5 fruit fly cellular contexts compared by ENCODE assay signal in the genomic region with DNA sequence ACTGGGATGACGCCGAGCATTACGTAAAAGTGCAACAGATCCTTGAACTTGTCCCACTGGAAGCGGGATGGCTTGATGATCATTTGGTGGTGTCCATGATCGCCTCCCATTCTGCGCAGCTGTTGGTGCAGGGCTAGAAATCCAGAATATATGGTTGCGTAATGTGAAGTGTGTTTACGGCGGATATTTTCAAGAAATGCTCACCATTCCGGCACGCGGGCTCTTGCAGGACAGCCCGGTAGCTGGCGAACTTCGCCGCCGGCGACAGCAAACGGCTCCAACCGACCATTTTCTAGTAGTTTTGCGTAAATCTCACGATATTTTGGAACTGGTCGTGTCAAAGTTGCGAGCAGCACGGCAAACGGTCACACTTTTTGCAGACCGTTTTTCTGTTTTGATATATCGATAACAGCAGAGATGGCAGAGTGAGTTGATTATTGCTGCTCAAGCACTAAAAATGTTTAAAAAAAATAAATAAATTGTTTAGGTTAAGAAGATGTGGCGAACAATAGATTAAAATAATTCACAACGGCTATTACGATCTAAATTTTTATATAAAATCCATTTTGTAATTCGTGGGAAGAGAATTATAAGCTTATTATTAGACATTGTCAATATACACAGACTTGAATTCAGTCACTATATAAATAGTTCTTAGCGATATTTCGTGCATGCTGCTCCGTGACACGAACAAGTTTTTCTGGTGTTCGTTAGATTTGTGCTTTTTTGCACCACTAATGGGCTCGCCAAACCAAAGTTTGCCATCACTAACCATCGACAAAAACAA.
TF ChIP-seq lines count a peak whose summit lies in the region.

A gene (minus strand): TSS at position 472 of the 787 bp plus-strand sequence.
A gene (plus strand): TSS at position 756 of the 787 bp plus-strand sequence.

TF ChIP-seq in whole organism, adult, 20 proteins besides CTCF, POLR2A, EP300 and RAD21 (continued from another document):
- peak; percentile 61 for TF ChIP-seq ovo (GFP tag; optimal IDR thresholded peaks at IDR 0.05; lab: Kevin White, UChicago)
- peak; percentile 73 for TF ChIP-seq Mnt (GFP tag; optimal IDR thresholded peaks at IDR 0.05; lab: Kevin White, UChicago)
- peak; percentile 68 for TF ChIP-seq CG14711 (tag; optimal IDR thresholded peaks at IDR 0.05; lab: Kevin White, UChicago)
- peak; percentile 73 for TF ChIP-seq CG33017 (tag; optimal IDR thresholded peaks at IDR 0.05; lab: Kevin White, UChicago)

TF ChIP-seq in whole organism, embryonic, 481 proteins besides CTCF, POLR2A, EP300 and RAD21 (continued from another document and continues in another):
- TF ChIP-seq mirr (GFP tag; optimal IDR thresholded peaks at IDR 0.05; lab: Kevin White, UChicago) = no peak
- no peak for TF ChIP-seq Optix (GFP tag; IDR thresholded peaks at IDR 0.05; lab: Robert Waterston, UW)
- TF ChIP-seq CG18011 (GFP tag; optimal IDR thresholded peaks at IDR 0.05; lab: Kevin White, UChicago) = peak; percentile 24
- TF ChIP-seq pho (GFP tag; optimal IDR thresholded peaks at IDR 0.05; lab: Kevin White, UChicago) = peak; percentile 66
- no peak for TF ChIP-seq odd (GFP tag; optimal IDR thresholded peaks at IDR 0.05; lab: Kevin White, UChicago)
- no peak for TF ChIP-seq abd-A (tag; optimal IDR thresholded peaks at IDR 0.05; lab: Kevin White, UChicago)
- peak; percentile 65 for TF ChIP-seq Camta (GFP tag; optimal IDR thresholded peaks at IDR 0.05; lab: Kevin White, UChicago)
- no peak for TF ChIP-seq nau (GFP tag; optimal IDR thresholded peaks at IDR 0.05; lab: Kevin White, UChicago)
- TF ChIP-seq zf30C (GFP tag; optimal IDR thresholded peaks at IDR 0.05; lab: Kevin White, UChicago) = no peak
- TF ChIP-seq luna (GFP tag; optimal IDR thresholded peaks at IDR 0.05; lab: Kevin White, UChicago) = peak; percentile 25
- no peak for TF ChIP-seq jing (GFP tag; optimal IDR thresholded peaks at IDR 0.05; lab: Kevin White, UChicago)
- no peak for TF ChIP-seq z (GFP tag; IDR thresholded peaks at IDR 0.05; lab: Robert Waterston, UW)
- peak; percentile 34 for TF ChIP-seq gro (GFP tag; optimal IDR thresholded peaks at IDR 0.05; lab: Kevin White, UChicago)
- peak; percentile 36; the same call in 1 of the 2 replicates for TF ChIP-seq CG14667 (GFP tag; IDR thresholded peaks at IDR 0.05; lab: Robert Waterston, UW)
- TF ChIP-seq CG12942 (GFP tag; optimal IDR thresholded peaks at IDR 0.05; lab: Kevin White, UChicago) = peak; percentile 73
- 0 out of 2 replicates have a peak, but pooled peaks have one; percentile 7 for TF ChIP-seq ara (GFP tag; IDR thresholded peaks at IDR 0.05; lab: Robert Waterston, UW)
- TF ChIP-seq CG10147 (GFP tag; optimal IDR thresholded peaks at IDR 0.05; lab: Kevin White, UChicago) = peak; percentile 73
- TF ChIP-seq pum (GFP tag; optimal IDR thresholded peaks at IDR 0.05; lab: Kevin White, UChicago) = peak; percentile 68
- no peak for TF ChIP-seq CG15073 (GFP tag; optimal IDR thresholded peaks at IDR 0.05; lab: Kevin White, UChicago)
- peak; percentile 58 for TF ChIP-seq CG16863 (GFP tag; optimal IDR thresholded peaks at IDR 0.05; lab: Kevin White, UChicago)
- TF ChIP-seq CG30431 (GFP tag; optimal IDR thresholded peaks at IDR 0.05; lab: Kevin White, UChicago) = peak; percentile 49
- TF ChIP-seq CG17568 (GFP tag; optimal IDR thresholded peaks at IDR 0.05; lab: Kevin White, UChicago) = no peak
- TF ChIP-seq GATAe (GFP tag; conservative IDR thresholded peaks at IDR 0.05; lab: Robert Waterston, UW) = no peak
- peak; percentile 65; the same call in 1 of the 3 replicates for TF ChIP-seq CG34422 (GFP tag; IDR thresholded peaks at IDR 0.05; lab: Robert Waterston, UW)
- peak in 1 of 2 experiments; percentile 28 for TF ChIP-seq Eip74EF (GFP tag; optimal IDR thresholded peaks at IDR 0.05; lab: Kevin White, UChicago)
- TF ChIP-seq CG12391 (tag; optimal IDR thresholded peaks at IDR 0.05; lab: Kevin White, UChicago) = peak; percentile 85
- peak; percentile 93 for TF ChIP-seq CG34224 (GFP tag; IDR thresholded peaks at IDR 0.05; lab: Robert Waterston, UW; ENCODE audit: partially characterized antibody)
- TF ChIP-seq CG18764 (GFP tag; optimal IDR thresholded peaks at IDR 0.05; lab: Kevin White, UChicago) = peak; percentile 55

TF ChIP-seq in whole organism, prepupa, 60 proteins besides CTCF, POLR2A, EP300 and RAD21 (continued from another document and continues in another):
- TF ChIP-seq dsx (GFP tag; optimal IDR thresholded peaks at IDR 0.05; lab: Kevin White, UChicago; ENCODE audit: poor library complexity, severe bottlenecking) = peak; percentile 66
- TF ChIP-seq CG6808 (GFP tag; optimal IDR thresholded peaks at IDR 0.05; lab: Kevin White, UChicago) = peak; percentile 52
- TF ChIP-seq CG6792 (GFP tag; optimal IDR thresholded peaks at IDR 0.05; lab: Kevin White, UChicago) = peak; percentile 68
- TF ChIP-seq Sox14 (GFP tag; optimal IDR thresholded peaks at IDR 0.05; lab: Kevin White, UChicago) = peak; percentile 79
- TF ChIP-seq CG15336 (GFP tag; IDR thresholded peaks at IDR 0.05; lab: Robert Waterston, UW) = peak; percentile 48; the same call in 1 of the 2 replicates
- TF ChIP-seq CG1621 (tag; optimal IDR thresholded peaks at IDR 0.05; lab: Kevin White, UChicago) = peak; percentile 5
- peak; percentile 21 for TF ChIP-seq CG8632 (GFP tag; optimal IDR thresholded peaks at IDR 0.05; lab: Kevin White, UChicago)
- TF ChIP-seq ss (GFP tag; optimal IDR thresholded peaks at IDR 0.05; lab: Kevin White, UChicago) = peak in 1 of 2 experiments; percentile 66
- peak; percentile 18 for TF ChIP-seq vri (GFP tag; optimal IDR thresholded peaks at IDR 0.05; lab: Kevin White, UChicago)
- TF ChIP-seq cyc (GFP tag; optimal IDR thresholded peaks at IDR 0.05; lab: Kevin White, UChicago) = peak; percentile 76
- peak; percentile 43 for TF ChIP-seq CG7368 (GFP tag; optimal IDR thresholded peaks at IDR 0.05; lab: Kevin White, UChicago)
- TF ChIP-seq svp (GFP tag; lab: Kevin White, UChicago) = peak; percentile 92
- TF ChIP-seq OdsH (GFP tag; optimal IDR thresholded peaks at IDR 0.05; lab: Kevin White, UChicago) = peak; percentile 79
- no peak for TF ChIP-seq Blimp-1 (GFP tag; optimal IDR thresholded peaks at IDR 0.05; lab: Kevin White, UChicago)
- TF ChIP-seq dac (GFP tag; optimal IDR thresholded peaks at IDR 0.05; lab: Kevin White, UChicago) = peak; percentile 4
- peak; percentile 75 for TF ChIP-seq Sox15 (GFP tag; optimal IDR thresholded peaks at IDR 0.05; lab: Kevin White, UChicago)
- TF ChIP-seq eg (GFP tag; IDR thresholded peaks at IDR 0.05; lab: Robert Waterston, UW) = peak; percentile 67; the same call in 2 of the 3 replicates
- peak; percentile 79 for TF ChIP-seq Ets21C (GFP tag; optimal IDR thresholded peaks at IDR 0.05; lab: Kevin White, UChicago)
- 0 out of 3 replicates have a peak, but pooled peaks have one; percentile 32 for TF ChIP-seq CG6163 (GFP tag; IDR thresholded peaks at IDR 0.05; lab: Robert Waterston, UW)
- peak; percentile 54 for TF ChIP-seq CG8319 (GFP tag; optimal IDR thresholded peaks at IDR 0.05; lab: Kevin White, UChicago)
- TF ChIP-seq lz (GFP tag; optimal IDR thresholded peaks at IDR 0.05; lab: Kevin White, UChicago) = peak; percentile 85
- peak; percentile 79 for TF ChIP-seq Met (GFP tag; optimal IDR thresholded peaks at IDR 0.05; lab: Kevin White, UChicago)
- TF ChIP-seq Lpt (GFP tag; optimal IDR thresholded peaks at IDR 0.05; lab: Kevin White, UChicago) = peak; percentile 28
- no peak for TF ChIP-seq CG4318 (GFP tag; optimal IDR thresholded peaks at IDR 0.05; lab: Kevin White, UChicago)
- peak; percentile 76 for TF ChIP-seq acj6 (GFP tag; optimal IDR thresholded peaks at IDR 0.05; lab: Kevin White, UChicago)
- TF ChIP-seq net (GFP tag; optimal IDR thresholded peaks at IDR 0.05; lab: Kevin White, UChicago) = peak; percentile 54
- peak; percentile 63 for TF ChIP-seq CG34406 (GFP tag; optimal IDR thresholded peaks at IDR 0.05; lab: Kevin White, UChicago)
- peak; percentile 41 for TF ChIP-seq Eip93F (GFP tag; optimal IDR thresholded peaks at IDR 0.05; lab: Kevin White, UChicago)
- peak; percentile 36; the same call in 1 of the 2 replicates for TF ChIP-seq Gug (GFP tag; IDR thresholded peaks at IDR 0.05; lab: Robert Waterston, UW)

TF ChIP-seq in whole organism, pupa, 21 proteins besides CTCF, POLR2A, EP300 and RAD21 (continued from another document):
- TF ChIP-seq CG8301 (tag; optimal IDR thresholded peaks at IDR 0.05; lab: Kevin White, UChicago) = peak; percentile 53
- TF ChIP-seq rn (GFP tag; IDR thresholded peaks at IDR 0.05; lab: Robert Waterston, UW) = no peak
- TF ChIP-seq CG8159 (tag; optimal IDR thresholded peaks at IDR 0.05; lab: Kevin White, UChicago) = peak; percentile 75

TF ChIP-seq in whole organism, wandering third instar larva, 38 proteins besides CTCF, POLR2A, EP300 and RAD21 (continued from another document):
- TF ChIP-seq GATAd (GFP tag; optimal IDR thresholded peaks at IDR 0.05; lab: Kevin White, UChicago) (peak; percentile 55), usp (GFP tag; optimal IDR thresholded peaks at IDR 0.05; lab: Kevin White, UChicago) (no peak), Hr83 (GFP tag; optimal IDR thresholded peaks at IDR 0.05; lab: Kevin White, UChicago; ENCODE audit: poor library complexity, severe bottlenecking) (peak; percentile 62), lola (GFP tag; optimal IDR thresholded peaks at IDR 0.05; lab: Kevin White, UChicago) (no peak), tai (GFP tag; optimal IDR thresholded peaks at IDR 0.05; lab: Kevin White, UChicago) (peak; percentile 84), brk (GFP tag; optimal IDR thresholded peaks at IDR 0.05; lab: Kevin White, UChicago) (peak; percentile 59), jim (GFP tag; optimal IDR thresholded peaks at IDR 0.05; lab: Kevin White, UChicago) (no peak), OdsH (GFP tag; optimal IDR thresholded peaks at IDR 0.05; lab: Kevin White, UChicago) (peak; percentile 69), h (GFP tag; optimal IDR thresholded peaks at IDR 0.05; lab: Kevin White, UChicago) (peak; percentile 84), Mio (GFP tag; optimal IDR thresholded peaks at IDR 0.05; lab: Kevin White, UChicago) (no peak), dl (GFP tag; optimal IDR thresholded peaks at IDR 0.05; lab: Kevin White, UChicago; ENCODE audit: insufficient read depth in 1 of 2, partially characterized antibody in 2 of 2) (no peak), N (GFP tag; optimal IDR thresholded peaks at IDR 0.05; lab: Kevin White, UChicago) (no peak), Abd-B (GFP tag; optimal IDR thresholded peaks at IDR 0.05; lab: Kevin White, UChicago) (no peak), CrebA (GFP tag; optimal IDR thresholded peaks at IDR 0.05; lab: Kevin White, UChicago; ENCODE audit: borderline replicate concordance) (no peak), Hnf4 (GFP tag; optimal IDR thresholded peaks at IDR 0.05; lab: Kevin White, UChicago) (peak; percentile 75), Myc (optimal IDR thresholded peaks at IDR 0.05; lab: Kevin White, UChicago) (no peak), Sp1 (GFP tag; optimal IDR thresholded peaks at IDR 0.05; lab: Kevin White, UChicago) (peak; percentile 76), CG32264 (GFP tag; optimal IDR thresholded peaks at IDR 0.05; lab: Kevin White, UChicago) (peak; percentile 32), Vsx2 (GFP tag; optimal IDR thresholded peaks at IDR 0.05; lab: Kevin White, UChicago; ENCODE audit: partially characterized antibody) (no peak)
